Fruit fly (Drosophila melanogaster) whole organism, wandering third instar larva: ENCODE results near the gene CG9673.

ENCODE experiments used
- Abd-B ChIP-seq: fragments of >200 bp; optimal IDR thresholded peaks from 2 replicates; lab custom pipeline; 2017; ENCODE audit warnings: missing biosample characterization, missing genetic modification characterization
- HLH106 ChIP-seq: fragments of 200-800 bp; optimal IDR thresholded peaks from 3 replicates; lab custom pipeline; 2019; ENCODE audit warnings: missing biosample characterization, mild to moderate bottlenecking, missing genetic modification characterization, moderate library complexity
- Mio ChIP-seq: sonication (Bioruptor generic); optimal IDR thresholded peaks from 2 replicates; lab custom pipeline; 2016; ENCODE audit warnings: missing biosample characterization, missing genetic modification characterization
- Rel ChIP-seq, 2 experiments: fragments of 200-800 bp; sonication (Bioruptor generic) in 1 of 2; optimal IDR thresholded peaks; 2 replicates in 1 of 2; 3 replicates in 1 of 2; lab custom pipeline; 2016 to 2019; ENCODE audit warnings: mild to moderate bottlenecking in 2 of 2, missing biosample characterization in 2 of 2, missing genetic modification characterization in 2 of 2, moderate library complexity in 1 of 2

- no peak for TF ChIP-seq Abd-B (GFP tag; lab: Kevin White, UChicago)
- no peak for TF ChIP-seq HLH106 (tag; lab: Kevin White, UChicago)
- no peak for TF ChIP-seq Mio (GFP tag; lab: Kevin White, UChicago)
- TF ChIP-seq Rel (GFP tag; optimal IDR thresholded peaks at IDR 0.05; lab: Kevin White, UChicago): no peak
- peak; percentile 48 for TF ChIP-seq Rel (tag; optimal IDR thresholded peaks at IDR 0.05; lab: Kevin White, UChicago)
Observed at dm6 chrX:16655724-16656235, 47.9 kb downstream of the CG9673 start.
